Worm (Caenorhabditis elegans) whole organism, L2 larva: ENCODE results near the gene ceh-27.

ENCODE experiments used
- ama-1 ChIP-seq: fragments of 150-350 bp; optimal IDR thresholded peaks from 2 replicates; lab custom pipeline; 2018; ENCODE audit warnings: inconsistent platforms
- fos-1 ChIP-seq: fragments of 150-350 bp; optimal IDR thresholded peaks from 2 replicates; lab custom pipeline; 2014; ENCODE audit warnings: missing biosample characterization, missing genetic modification characterization
- lin-11 ChIP-seq: fragments of 150-350 bp; sonication (generic microtip); optimal IDR thresholded peaks from 2 replicates; lab custom pipeline; 2014; ENCODE audit warnings: missing biosample characterization, missing genetic modification characterization, inconsistent platforms, mixed read lengths
- lin-13 ChIP-seq: fragments of 150-350 bp; optimal IDR thresholded peaks from 2 replicates; lab custom pipeline; 2014; ENCODE audit warnings: missing biosample characterization, missing genetic modification reagents, missing genetic modification characterization
- lin-39 ChIP-seq: fragments of 150-350 bp; optimal IDR thresholded peaks from 2 replicates; lab custom pipeline; 2014; ENCODE audit warnings: missing biosample characterization, missing genetic modification reagents, missing genetic modification characterization
- nhr-25 ChIP-seq: fragments of 150-350 bp; sonication (generic microtip); optimal IDR thresholded peaks from 3 replicates; lab custom pipeline; 2014; ENCODE audit warnings: missing biosample characterization, missing genetic modification characterization
- ztf-1 ChIP-seq: fragments of 200-800 bp; sonication (Bioruptor generic); conservative IDR thresholded peaks from 2 replicates; pipeline ENCODE4 v1.3.6; 2022; ENCODE audit warnings: missing genetic modification characterization, missing compliant biosample characterization

- TF ChIP-seq ztf-1 (GFP tag; lab: Robert Waterston, UW) (no peak), lin-39 (tag; lab: Kevin White, UChicago) (no peak), lin-11 (tag; lab: Kevin White, UChicago) (no peak), lin-13 (no peak), ama-1 (lab: Kevin White, UChicago) (no peak), nhr-25 (tag; lab: Kevin White, UChicago) (no peak), fos-1 (tag; lab: Kevin White, UChicago) (no peak)
Measured at ce11 chrV:11704658-11705057, 39.8 kb upstream of the ceh-27 start.
